Worm (Caenorhabditis elegans) whole organism, late embryonic: ENCODE measurements around the gene ppm-1.H.

Experiments
- C08G9.2 ChIP-seq: sonication (generic microtip); optimal IDR thresholded peaks from 2 replicates; lab custom pipeline; 2016; ENCODE audit warnings: mild to moderate bottlenecking, missing genetic modification characterization, moderate library complexity, missing compliant biosample characterization
- C38D4.7 ChIP-seq: fragments of 200-800 bp; sonication (Bioruptor generic); optimal IDR thresholded peaks from 2 replicates; lab custom pipeline; 2018; ENCODE audit warnings: mild to moderate bottlenecking, missing genetic modification characterization, moderate library complexity, missing compliant biosample characterization
- K09A11.1 ChIP-seq: sonication (generic microtip); optimal IDR thresholded peaks from 2 replicates; lab custom pipeline; 2017; ENCODE audit warnings: antibody characterized with exemption, mild to moderate bottlenecking, missing genetic modification characterization, missing compliant biosample characterization; ENCODE audit not compliant: insufficient read depth
- T23F11.4 ChIP-seq: fragments of 200-800 bp; sonication (Bioruptor generic); optimal IDR thresholded peaks from 2 replicates; lab custom pipeline; 2018; ENCODE audit warnings: mild to moderate bottlenecking, missing genetic modification characterization, missing compliant biosample characterization
- Y22D7AL.16 ChIP-seq: sonication (generic microtip); optimal IDR thresholded peaks from 2 replicates; lab custom pipeline; 2016; ENCODE audit warnings: missing genetic modification characterization, missing compliant biosample characterization
- ahr-1 ChIP-seq: sonication (generic microtip); optimal IDR thresholded peaks from 2 replicates; lab custom pipeline; 2016; ENCODE audit warnings: missing genetic modification characterization, missing compliant biosample characterization
- ama-1 ChIP-seq: fragments of 150-350 bp; optimal IDR thresholded peaks from 2 replicates; lab custom pipeline; 2014
- ceh-14 ChIP-seq: sonication (generic microtip); optimal IDR thresholded peaks from 2 replicates; lab custom pipeline; 2016; ENCODE audit warnings: missing genotype, missing genetic modification characterization, missing compliant biosample characterization
- ceh-18 ChIP-seq: sonication (generic microtip); optimal IDR thresholded peaks from 2 replicates; lab custom pipeline; 2016; ENCODE audit warnings: missing genetic modification characterization, missing compliant biosample characterization
- ceh-19 ChIP-seq: fragments of 200-800 bp; sonication (Bioruptor generic); optimal IDR thresholded peaks from 2 replicates; lab custom pipeline; 2018; ENCODE audit warnings: mild to moderate bottlenecking, missing genetic modification characterization, missing compliant biosample characterization
- ceh-2 ChIP-seq: sonication (generic microtip); optimal IDR thresholded peaks from 2 replicates; lab custom pipeline; 2016; ENCODE audit warnings: missing genotype, missing genetic modification characterization, missing compliant biosample characterization
- ceh-22 ChIP-seq: sonication (generic microtip); optimal IDR thresholded peaks from 2 replicates; lab custom pipeline; 2017; ENCODE audit warnings: missing biosample characterization, missing genetic modification characterization
- ceh-30 ChIP-seq: fragments of 150-350 bp; optimal IDR thresholded peaks from 2 replicates; lab custom pipeline; 2014; ENCODE audit warnings: missing biosample characterization, missing genetic modification characterization
- ceh-31 ChIP-seq: sonication (generic microtip); optimal IDR thresholded peaks from 2 replicates; lab custom pipeline; 2016; ENCODE audit warnings: missing genetic modification characterization, missing compliant biosample characterization
- ceh-34 ChIP-seq: sonication (generic microtip); optimal IDR thresholded peaks from 2 replicates; lab custom pipeline; 2016; ENCODE audit warnings: mild to moderate bottlenecking, missing genetic modification characterization, missing compliant biosample characterization
- ceh-48 ChIP-seq: sonication (generic microtip); optimal IDR thresholded peaks from 2 replicates; lab custom pipeline; 2016; ENCODE audit warnings: missing genetic modification characterization, inconsistent platforms, missing compliant biosample characterization
- ceh-6 ChIP-seq: fragments of 200-800 bp; sonication (Bioruptor generic); optimal IDR thresholded peaks from 2 replicates; lab custom pipeline; 2018; ENCODE audit warnings: mild to moderate bottlenecking, missing genetic modification characterization, missing compliant biosample characterization
- ceh-9 ChIP-seq: sonication (generic microtip); optimal IDR thresholded peaks from 2 replicates; lab custom pipeline; 2016; ENCODE audit warnings: mild to moderate bottlenecking, missing genetic modification characterization, inconsistent platforms, missing compliant biosample characterization
- che-1 ChIP-seq: sonication (generic microtip); optimal IDR thresholded peaks from 2 replicates; lab custom pipeline; 2016; ENCODE audit warnings: mild to moderate bottlenecking, missing genetic modification characterization, missing compliant biosample characterization
- dmd-4 ChIP-seq: sonication (generic microtip); optimal IDR thresholded peaks from 2 replicates; lab custom pipeline; 2016; ENCODE audit warnings: borderline replicate concordance, missing genetic modification characterization, missing compliant biosample characterization
- fax-1 ChIP-seq: sonication (generic microtip); optimal IDR thresholded peaks from 2 replicates; lab custom pipeline; 2016; ENCODE audit warnings: missing genotype, missing genetic modification characterization, missing compliant biosample characterization
- fkh-10 ChIP-seq: fragments of 150-350 bp; optimal IDR thresholded peaks from 2 replicates; lab custom pipeline; 2014; ENCODE audit warnings: missing biosample characterization, missing genetic modification reagents, missing genetic modification characterization
- hlh-13 ChIP-seq: fragments of 200-800 bp; sonication (Bioruptor generic); optimal IDR thresholded peaks from 2 replicates; lab custom pipeline; 2018; ENCODE audit warnings: mild to moderate bottlenecking, missing genetic modification characterization, missing compliant biosample characterization
- hlh-15 ChIP-seq: sonication (generic microtip); optimal IDR thresholded peaks from 2 replicates; lab custom pipeline; 2016; ENCODE audit warnings: missing genetic modification characterization, missing compliant biosample characterization
- hlh-30 ChIP-seq: sonication (generic microtip); optimal IDR thresholded peaks from 2 replicates; lab custom pipeline; 2017; ENCODE audit warnings: antibody characterized with exemption, missing genetic modification characterization, missing compliant biosample characterization; ENCODE audit not compliant: insufficient read depth
- mec-3 ChIP-seq: sonication (generic microtip); optimal IDR thresholded peaks from 2 replicates; lab custom pipeline; 2016; ENCODE audit warnings: borderline replicate concordance, missing genetic modification characterization, missing compliant biosample characterization
- nhr-11 ChIP-seq: fragments of 150-350 bp; optimal IDR thresholded peaks from 2 replicates; lab custom pipeline; 2014; ENCODE audit warnings: missing biosample characterization, missing genetic modification characterization
- nhr-232 ChIP-seq: sonication (generic microtip); optimal IDR thresholded peaks from 2 replicates; lab custom pipeline; 2016; ENCODE audit warnings: missing genetic modification characterization, missing compliant biosample characterization
- npax-4 ChIP-seq: sonication (generic microtip); optimal IDR thresholded peaks from 2 replicates; lab custom pipeline; 2016; ENCODE audit warnings: missing genetic modification characterization, missing compliant biosample characterization
- odd-2 ChIP-seq: sonication (generic microtip); optimal IDR thresholded peaks from 2 replicates; lab custom pipeline; 2017; ENCODE audit warnings: antibody characterized with exemption, mild to moderate bottlenecking, missing genetic modification characterization, missing compliant biosample characterization
- pat-9 ChIP-seq: fragments of 200-800 bp; sonication (Bioruptor generic); optimal IDR thresholded peaks from 2 replicates; lab custom pipeline; 2018; ENCODE audit warnings: mild to moderate bottlenecking, missing genetic modification characterization, moderate library complexity, missing compliant biosample characterization
- pax-1 ChIP-seq: fragments of 150-350 bp; optimal IDR thresholded peaks from 2 replicates; lab custom pipeline; 2014; ENCODE audit warnings: missing biosample characterization, missing genetic modification characterization
- pqm-1 ChIP-seq: sonication (generic microtip); optimal IDR thresholded peaks from 2 replicates; lab custom pipeline; 2016; ENCODE audit warnings: missing genetic modification characterization, missing compliant biosample characterization
- pros-1 ChIP-seq: fragments of 150-350 bp; optimal IDR thresholded peaks from 2 replicates; lab custom pipeline; 2014; ENCODE audit warnings: missing biosample characterization, missing genetic modification reagents, missing genetic modification characterization
- rnt-1 ChIP-seq: sonication (generic microtip); optimal IDR thresholded peaks from 2 replicates; lab custom pipeline; 2016; ENCODE audit warnings: missing genetic modification characterization, missing compliant biosample characterization
- sox-2 ChIP-seq: fragments of 200-800 bp; sonication (Bioruptor generic); IDR thresholded peaks from 2 replicates; pipeline ENCODE4 v1.3.6; 2022; ENCODE audit warnings: missing genetic modification reagents, missing genetic modification characterization, missing compliant biosample characterization
- sox-4 ChIP-seq: sonication (generic microtip); optimal IDR thresholded peaks from 2 replicates; lab custom pipeline; 2017; ENCODE audit warnings: mild to moderate bottlenecking, missing genetic modification characterization, inconsistent platforms, missing compliant biosample characterization
- tbx-2 ChIP-seq: sonication (generic microtip); optimal IDR thresholded peaks from 2 replicates; lab custom pipeline; 2016; ENCODE audit warnings: missing genetic modification characterization, missing compliant biosample characterization
- tbx-7 ChIP-seq: sonication (generic microtip); optimal IDR thresholded peaks from 2 replicates; lab custom pipeline; 2016; ENCODE audit warnings: missing genotype, missing genetic modification characterization, missing compliant biosample characterization
- unc-3 ChIP-seq, 2 experiments: fragments of 200-800 bp in 1 of 2; sonication (Bioruptor generic) in 1 of 2; sonication (generic microtip) in 1 of 2; conservative IDR thresholded peaks in 1 of 2; optimal IDR thresholded peaks in 1 of 2; 2 replicates each; pipeline versions ENCODE4 v1.3.6 to Lab custom; 2016 to 2022; ENCODE audit warnings: missing compliant biosample characterization in 2 of 2, missing genetic modification characterization in 2 of 2, missing genetic modification reagents in 1 of 2
- unc-42 ChIP-seq: sonication (generic microtip); optimal IDR thresholded peaks from 2 replicates; lab custom pipeline; 2016; ENCODE audit warnings: missing genotype, missing genetic modification characterization, missing compliant biosample characterization
- unc-55 ChIP-seq: sonication (generic microtip); optimal IDR thresholded peaks from 2 replicates; lab custom pipeline; 2017; ENCODE audit warnings: missing biosample characterization, missing genetic modification reagents, missing genetic modification characterization
- unc-86 ChIP-seq: sonication (generic microtip); optimal IDR thresholded peaks from 2 replicates; lab custom pipeline; 2016; ENCODE audit warnings: missing genetic modification characterization, missing compliant biosample characterization
- zip-5 ChIP-seq: sonication (generic microtip); optimal IDR thresholded peaks from 2 replicates; lab custom pipeline; 2016; ENCODE audit warnings: missing genetic modification characterization, missing compliant biosample characterization
- ztf-16 ChIP-seq: sonication (generic microtip); optimal IDR thresholded peaks from 2 replicates; lab custom pipeline; 2017; ENCODE audit warnings: missing genetic modification characterization, missing compliant biosample characterization

ppm-1.H gene

ce11 chrIV:12302885-12303284 lies 34.8 kb upstream of the ppm-1.H start:
- TF ChIP-seq Y22D7AL.16, result no peak
- no peak for TF ChIP-seq ztf-16
- no peak for TF ChIP-seq ceh-18 (tag; lab: Kevin White, UChicago)
- TF ChIP-seq pqm-1 (tag; lab: Kevin White, UChicago), result no peak

DNA sequence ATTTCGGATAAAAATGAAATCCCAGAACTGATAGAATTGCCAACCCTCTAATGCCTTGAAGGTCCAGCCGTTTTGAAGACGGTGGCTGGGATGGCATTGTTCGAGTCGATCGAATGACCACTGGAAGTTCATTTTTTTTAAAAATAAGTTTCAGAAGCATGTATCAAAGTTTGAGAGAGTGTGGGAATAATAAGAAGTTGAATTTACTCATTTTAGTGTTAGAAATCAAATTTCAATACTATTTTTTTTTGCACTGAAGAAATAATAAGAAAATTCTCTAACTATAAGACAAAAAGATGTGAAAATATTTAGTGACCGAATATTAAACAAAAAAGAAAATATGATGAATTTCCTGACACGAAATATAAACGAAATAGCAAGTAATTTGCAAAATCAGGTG lies 33.0 kb upstream of the ppm-1.H start, which contains the start of gene oac-59:
oac-59 (minus strand) TSS at position 101 of the 400 bp plus-strand sequence.
- TF ChIP-seq sox-4 (no peak), fkh-10 (GFP tag; lab: Kevin White, UChicago) (no peak), hlh-13 (GFP tag; lab: Kevin White, UChicago) (no peak), ceh-48 (tag; lab: Kevin White, UChicago) (no peak), tbx-2 (tag; lab: Kevin White, UChicago) (no peak), sox-2 (GFP tag; lab: Robert Waterston, UW) (no peak), pat-9 (no peak), ceh-31 (tag; lab: Kevin White, UChicago) (no peak), unc-55 (GFP tag; lab: Kevin White, UChicago) (no peak), ceh-19 (no peak), tbx-7 (tag; lab: Kevin White, UChicago) (no peak), ceh-22 (tag; lab: Kevin White, UChicago) (no peak), ceh-6 (GFP tag; lab: Kevin White, UChicago) (no peak)

DNA sequence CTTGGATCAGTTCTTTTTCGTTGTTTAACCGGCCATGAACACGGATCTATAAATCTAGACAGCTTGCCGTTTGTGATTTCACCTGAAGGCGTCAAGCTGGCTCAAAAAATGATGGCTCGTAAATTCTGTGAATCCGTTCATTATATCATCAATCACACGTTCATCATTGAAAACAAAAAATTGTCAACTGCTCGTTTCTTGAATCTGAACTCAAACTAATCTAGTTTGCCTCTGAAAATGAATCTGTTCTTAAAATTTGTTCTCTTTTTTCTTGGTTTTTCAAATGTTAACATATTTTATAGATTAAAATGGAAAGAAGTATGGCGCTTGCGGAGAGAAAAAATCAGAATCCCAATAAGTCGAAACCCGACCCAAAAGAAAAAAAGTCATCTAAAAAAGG lies 22.6 kb upstream of the ppm-1.H start, which contains the start of gene C42C1.8:
C42C1.8 (plus strand) TSS at position 301 of the 400 bp plus-strand sequence.
- no peak for TF ChIP-seq fax-1 (tag; lab: Kevin White, UChicago)
- TF ChIP-seq odd-2 (tag; lab: Kevin White, UChicago), result no peak
- TF ChIP-seq rnt-1 (tag; lab: Kevin White, UChicago), result no peak
- TF ChIP-seq nhr-11 (tag; lab: Kevin White, UChicago), result no peak
- no peak for TF ChIP-seq pros-1 (tag; lab: Kevin White, UChicago)
- TF ChIP-seq unc-86 (tag; lab: Kevin White, UChicago), result no peak
- no peak for TF ChIP-seq unc-42
- no peak for TF ChIP-seq ama-1
- no peak for TF ChIP-seq C08G9.2 (tag; lab: Kevin White, UChicago)
- TF ChIP-seq K09A11.1 (tag; lab: Kevin White, UChicago), result no peak
- no peak for TF ChIP-seq ceh-34 (tag; lab: Kevin White, UChicago)
- TF ChIP-seq ceh-9 (tag; lab: Kevin White, UChicago), result no peak
- no peak for TF ChIP-seq hlh-30 (tag; lab: Kevin White, UChicago)
- no peak for TF ChIP-seq ceh-2 (tag; lab: Kevin White, UChicago)
- TF ChIP-seq mec-3 (tag; lab: Kevin White, UChicago), result no peak

- TF ChIP-seq che-1 (tag; lab: Kevin White, UChicago), result no peak
- no peak for TF ChIP-seq nhr-11 (tag; lab: Kevin White, UChicago)
- no peak for TF ChIP-seq pqm-1 (tag; lab: Kevin White, UChicago)
These were observed 21.0 kb upstream of the ppm-1.H start, which contains the start of gene C42C1.9 for ce11 chrIV:12289149-12289548. Gene C42C1.9, plus strand, starts transcription at chrIV:12289449.

ce11 chrIV:12287628-12288027 lies 19.5 kb upstream of the ppm-1.H start, which contains the start of gene erl-1:
Gene erl-1, plus strand, starts transcription at chrIV:12287928.
- TF ChIP-seq hlh-15 (tag; lab: Kevin White, UChicago) (no peak), ceh-31 (tag; lab: Kevin White, UChicago) (no peak), pax-1 (tag; lab: Kevin White, UChicago) (no peak), ceh-30 (tag; lab: Kevin White, UChicago) (no peak), npax-4 (no peak), pqm-1 (tag; lab: Kevin White, UChicago) (no peak), mec-3 (tag; lab: Kevin White, UChicago) (no peak), ceh-14 (tag; lab: Kevin White, UChicago) (no peak), unc-3 (GFP tag; conservative IDR thresholded peaks at IDR 0.05; lab: Robert Waterston, UW) (no peak), unc-3 (tag; optimal IDR thresholded peaks at IDR 0.05; lab: Kevin White, UChicago) (no peak), rnt-1 (tag; lab: Kevin White, UChicago) (no peak), ceh-18 (tag; lab: Kevin White, UChicago) (no peak), C38D4.7 (GFP tag; lab: Kevin White, UChicago) (no peak), zip-5 (tag; lab: Kevin White, UChicago) (no peak), dmd-4 (tag; lab: Kevin White, UChicago) (no peak), ahr-1 (no peak), nhr-232 (no peak), T23F11.4 (GFP tag; lab: Kevin White, UChicago) (no peak)
- TF ChIP-seq, all 69 proteins: peak for 0
